Fruit fly (Drosophila melanogaster): ENCODE measurements around the gene CG32547.

Gene CG32547

dm6 chrX:18479307-18480134 is at the start of gene CG32547 (continued):
- TF ChIP-seq Deaf1 (tag; optimal IDR thresholded peaks at IDR 0.05) (peak; percentile 66), unpg (GFP tag; optimal IDR thresholded peaks at IDR 0.05) (peak; percentile 1), zen2 (GFP tag; IDR thresholded peaks at IDR 0.05; ENCODE audit: partially characterized antibody) (no peak), lbe (GFP tag; optimal IDR thresholded peaks at IDR 0.05) (peak; percentile 4), CG31441 (GFP tag; IDR thresholded peaks at IDR 0.05) (peak; percentile 16; the same call in 1 of the 2 replicates), pzg (GFP tag; optimal IDR thresholded peaks at IDR 0.05) (peak; percentile 41), CG12219 (GFP tag; optimal IDR thresholded peaks at IDR 0.05) (no peak), Nf-YC (tag; optimal IDR thresholded peaks at IDR 0.05) (peak; percentile 8), seq (GFP tag; IDR thresholded peaks at IDR 0.05) (no peak), CG7357 (GFP tag; IDR thresholded peaks at IDR 0.05) (no peak), CG8478 (optimal IDR thresholded peaks at IDR 0.05) (no peak), CG4617 (GFP tag; optimal IDR thresholded peaks at IDR 0.05; ENCODE audit: borderline replicate concordance) (no peak), CG4424 (GFP tag; optimal IDR thresholded peaks at IDR 0.05) (peak; percentile 21), sens (GFP tag) (peak; percentile 73), Sox102F (GFP tag; optimal IDR thresholded peaks at IDR 0.05) (peak; percentile 7), CG16813 (GFP tag; IDR thresholded peaks at IDR 0.05; ENCODE audit: partially characterized antibody) (no peak), tap (tag; optimal IDR thresholded peaks at IDR 0.05) (no peak), cwo (GFP tag; optimal IDR thresholded peaks at IDR 0.05) (no peak), btn (GFP tag; optimal IDR thresholded peaks at IDR 0.05) (no peak), CG1233 (GFP tag; optimal IDR thresholded peaks at IDR 0.05) (no peak), Dp (GFP tag; optimal IDR thresholded peaks at IDR 0.05) (peak; percentile 6), sisA (GFP tag; IDR thresholded peaks at IDR 0.05) (no peak), B-H1 (GFP tag; IDR thresholded peaks at IDR 0.05) (no peak), oc (tag; optimal IDR thresholded peaks at IDR 0.05) (no peak), CG11560 (tag; IDR thresholded peaks at IDR 0.05) (no peak), Hr39 (optimal IDR thresholded peaks at IDR 0.05) (no peak), CG12071 (GFP tag; optimal IDR thresholded peaks at IDR 0.05) (peak; percentile 19), CG12744 (GFP tag; optimal IDR thresholded peaks at IDR 0.05) (no peak), sc (optimal IDR thresholded peaks at IDR 0.05) (no peak), sc (GFP tag; optimal IDR thresholded peaks at IDR 0.05) (no peak), mirr (GFP tag; optimal IDR thresholded peaks at IDR 0.05) (no peak), ham (GFP tag; IDR thresholded peaks at IDR 0.05) (no peak), bigmax (GFP tag; optimal IDR thresholded peaks at IDR 0.05) (no peak), vfl (GFP tag; optimal IDR thresholded peaks at IDR 0.05) (no peak), CG8089 (GFP tag; optimal IDR thresholded peaks at IDR 0.05) (no peak), Blimp-1 (GFP tag; optimal IDR thresholded peaks at IDR 0.05) (peak; percentile 5), chif (GFP tag; optimal IDR thresholded peaks at IDR 0.05) (no peak), repo (GFP tag; optimal IDR thresholded peaks at IDR 0.05) (no peak), CG1024 (GFP tag; IDR thresholded peaks at IDR 0.05) (no peak), fd96Cb (tag; optimal IDR thresholded peaks at IDR 0.05) (no peak), CG11504 (tag; optimal IDR thresholded peaks at IDR 0.05) (peak; percentile 21), Hey (tag; optimal IDR thresholded peaks at IDR 0.05) (no peak), CG10274 (GFP tag; optimal IDR thresholded peaks at IDR 0.05) (no peak), Hmr (GFP tag; optimal IDR thresholded peaks at IDR 0.05) (no peak), dmrt99B (tag; optimal IDR thresholded peaks at IDR 0.05) (peak; percentile 26), lilli (GFP tag; optimal IDR thresholded peaks at IDR 0.05) (no peak), wek (GFP tag; optimal IDR thresholded peaks at IDR 0.05) (no peak), prd (optimal IDR thresholded peaks at IDR 0.05) (no peak), prd (GFP tag; IDR thresholded peaks at IDR 0.05) (peak; percentile 17; the same call in 1 of the 3 replicates), CG5953 (GFP tag; IDR thresholded peaks at IDR 0.05) (no peak), corto (GFP tag; optimal IDR thresholded peaks at IDR 0.05) (no peak)

Data from whole organism, embryonic.